Worm (Caenorhabditis elegans) whole organism, L1 larva: Measurements from ENCODE around the gene C07A9.13.
A peak's percentile ranks its signal among the peaks of the same experiment; 100 is the strongest.

Experiments used
- ama-1 ChIP-seq: fragments of 150-350 bp; optimal IDR thresholded peaks from 2 replicates; lab custom pipeline; 2014
- ceh-63 ChIP-seq: fragments of 200-800 bp; sonication (Bioruptor generic); optimal IDR thresholded peaks from 2 replicates; lab custom pipeline; 2018; ENCODE audit warnings: mild to moderate bottlenecking, missing genetic modification characterization, missing compliant biosample characterization
- egl-27 ChIP-seq, 2 experiments: fragments of 150-350 bp in 1 of 2; sonication (generic microtip); optimal IDR thresholded peaks; 3 replicates each; lab custom pipeline; 2017 to 2018; ENCODE audit warnings: missing biosample characterization in 2 of 2, missing genetic modification characterization in 2 of 2, missing genetic modification reagents in 2 of 2
- elt-2 ChIP-seq: sonication (generic microtip); optimal IDR thresholded peaks from 2 replicates; lab custom pipeline; 2016; ENCODE audit warnings: missing genetic modification characterization, mild to moderate bottlenecking, inconsistent platforms, missing compliant biosample characterization, missing genetic modification reagents
- grh-1 ChIP-seq: fragments of 200-800 bp; sonication (Bioruptor generic); IDR thresholded peaks from 2 replicates; pipeline ENCODE4 v1.3.6; 2022; ENCODE audit warnings: missing genetic modification reagents, missing genetic modification characterization, missing compliant biosample characterization
- hlh-4 ChIP-seq: sonication (generic microtip); optimal IDR thresholded peaks from 2 replicates; lab custom pipeline; 2016; ENCODE audit warnings: mild to moderate bottlenecking, missing genetic modification characterization, missing compliant biosample characterization
- lsy-2 ChIP-seq, 2 experiments: fragments of 150-350 bp; optimal IDR thresholded peaks; 2 replicates each; lab custom pipeline; 2014; ENCODE audit warnings: missing biosample characterization in 2 of 2, missing genetic modification characterization in 2 of 2
- mep-1 ChIP-seq: fragments of 150-350 bp; optimal IDR thresholded peaks from 2 replicates; lab custom pipeline; 2014; ENCODE audit warnings: missing biosample characterization, missing genetic modification characterization
- nhr-11 ChIP-seq: fragments of 150-350 bp; optimal IDR thresholded peaks from 2 replicates; lab custom pipeline; 2014; ENCODE audit warnings: missing biosample characterization, missing genetic modification characterization
- nhr-12 ChIP-seq: sonication (generic microtip); optimal IDR thresholded peaks from 2 replicates; lab custom pipeline; 2017; ENCODE audit warnings: missing biosample characterization, missing genetic modification characterization
- nhr-77 ChIP-seq: fragments of 150-350 bp; optimal IDR thresholded peaks from 2 replicates; lab custom pipeline; 2014; ENCODE audit warnings: missing biosample characterization, missing genetic modification characterization
- snpc-4 ChIP-seq: fragments of 150-350 bp; optimal IDR thresholded peaks from 2 replicates; lab custom pipeline; 2014; ENCODE audit warnings: missing biosample characterization, missing genetic modification characterization
- tbx-2 ChIP-seq: sonication (generic microtip); optimal IDR thresholded peaks from 2 replicates; lab custom pipeline; 2016; ENCODE audit warnings: missing genetic modification characterization, missing compliant biosample characterization
- ztf-4 ChIP-seq: fragments of 150-350 bp; optimal IDR thresholded peaks from 2 replicates; lab custom pipeline; 2014; ENCODE audit warnings: missing biosample characterization, missing genetic modification characterization

- TF ChIP-seq nhr-11 (tag; lab: Kevin White, UChicago) (no peak), egl-27 (tag; optimal IDR thresholded peaks at IDR 0.05; lab: Kevin White, UChicago) (no peak), hlh-4 (tag; lab: Kevin White, UChicago) (no peak), tbx-2 (tag; lab: Kevin White, UChicago) (no peak), ceh-63 (GFP tag; lab: Kevin White, UChicago) (no peak), mep-1 (peak; percentile 40), elt-2 (tag; lab: Kevin White, UChicago) (no peak), nhr-77 (tag; lab: Kevin White, UChicago) (no peak), lsy-2 (tag; optimal IDR thresholded peaks at IDR 0.05; lab: Kevin White, UChicago) (no peak), grh-1 (GFP tag; lab: Robert Waterston, UW) (no peak), snpc-4 (tag; lab: Kevin White, UChicago) (no peak), nhr-12 (no peak), ama-1 (no peak), ztf-4 (no peak)
These were observed 21.7 kb upstream of the C07A9.13 start for ce11 chrIII:9702665-9703252.
